Fruit fly (Drosophila melanogaster) whole organism, embryonic: ENCODE measurements around the gene CG33489.

ENCODE experiments used
- Asciz ChIP-seq: fragments of 200-800 bp; sonication (Bioruptor generic); optimal IDR thresholded peaks from 2 replicates; lab custom pipeline; 2017; ENCODE audit warnings: missing biosample characterization, mild to moderate bottlenecking, missing genetic modification characterization, missing genetic modification reagents
- Atf6 ChIP-seq: fragments of 200-800 bp; sonication (Bioruptor generic); IDR thresholded peaks from 2 replicates; pipeline ENCODE4 v1.3.6; 2022; ENCODE audit warnings: missing biosample characterization, missing genetic modification characterization
- BEAF-32 ChIP-seq: fragments of 200-800 bp; sonication (Bioruptor generic); optimal IDR thresholded peaks from 3 replicates; lab custom pipeline; 2017; ENCODE audit warnings: missing biosample characterization, missing genetic modification characterization, mild to moderate bottlenecking, moderate library complexity, missing genetic modification reagents
- CG10366 ChIP-seq: fragments of 200-800 bp; sonication (Bioruptor generic); IDR thresholded peaks from 2 replicates; pipeline ENCODE4 v1.3.6; 2022; ENCODE audit warnings: missing biosample characterization, missing genetic modification characterization
- CG12236 ChIP-seq: fragments of 200-800 bp; sonication (Bioruptor generic); optimal IDR thresholded peaks from 2 replicates; lab custom pipeline; 2016; ENCODE audit warnings: missing biosample characterization, missing genetic modification characterization
- CG12659 ChIP-seq: fragments of 200-800 bp; sonication (Bioruptor generic); optimal IDR thresholded peaks from 3 replicates; lab custom pipeline; 2017; ENCODE audit warnings: mild to moderate bottlenecking, missing biosample characterization, missing genetic modification reagents, missing genetic modification characterization
- CG13287 ChIP-seq: fragments of 200-800 bp; sonication (Bioruptor generic); IDR thresholded peaks from 2 replicates; pipeline ENCODE4 v1.3.6; 2022; ENCODE audit warnings: missing biosample characterization, missing genetic modification characterization; ENCODE audit not compliant: partially characterized antibody
- CG13624 ChIP-seq: fragments of 200-800 bp; sonication (Bioruptor generic); optimal IDR thresholded peaks from 2 replicates; lab custom pipeline; 2016; ENCODE audit warnings: missing biosample characterization, missing genetic modification characterization
- CG15269 ChIP-seq: fragments of 200-800 bp; sonication (Bioruptor generic); optimal IDR thresholded peaks from 2 replicates; lab custom pipeline; 2018; ENCODE audit warnings: missing biosample characterization, mild to moderate bottlenecking, missing genetic modification characterization, moderate library complexity
- CG1529 ChIP-seq: fragments of 200-800 bp; sonication (Bioruptor generic); optimal IDR thresholded peaks from 3 replicates; lab custom pipeline; 2018; ENCODE audit warnings: missing biosample characterization, missing genetic modification characterization
- CG16813 ChIP-seq: fragments of 200-800 bp; sonication (Bioruptor generic); IDR thresholded peaks from 3 replicates; pipeline ENCODE4 v1.3.6; 2022; ENCODE audit warnings: missing biosample characterization, missing genetic modification characterization; ENCODE audit not compliant: partially characterized antibody
- CG16863 ChIP-seq: fragments of 200-800 bp; sonication (Bioruptor generic); optimal IDR thresholded peaks from 3 replicates; lab custom pipeline; 2016; ENCODE audit warnings: missing biosample characterization, missing genetic modification characterization
- CG17912 ChIP-seq: fragments of 200-800 bp; sonication (Bioruptor generic); optimal IDR thresholded peaks from 2 replicates; lab custom pipeline; 2018; ENCODE audit warnings: missing biosample characterization, mild to moderate bottlenecking, missing genetic modification characterization
- CG2199 ChIP-seq: fragments of 200-800 bp; sonication (Bioruptor generic); IDR thresholded peaks from 3 replicates; pipeline ENCODE4 v1.3.6; 2022; ENCODE audit warnings: missing biosample characterization, missing genetic modification characterization
- CG30431 ChIP-seq: fragments of 200-800 bp; sonication (Bioruptor generic); optimal IDR thresholded peaks from 2 replicates; lab custom pipeline; 2017; ENCODE audit warnings: missing biosample characterization, missing genetic modification characterization
- CG4360 ChIP-seq: fragments of 200-800 bp; sonication (Bioruptor generic); IDR thresholded peaks from 2 replicates; pipeline ENCODE4 v1.3.6; 2022; ENCODE audit warnings: missing biosample characterization, missing genetic modification characterization
- CG4424 ChIP-seq: fragments of 200-800 bp; sonication (Bioruptor generic); optimal IDR thresholded peaks from 3 replicates; lab custom pipeline; 2016; ENCODE audit warnings: missing biosample characterization, missing genetic modification characterization
- CG4617 ChIP-seq: fragments of 200-800 bp; sonication (Bioruptor generic); optimal IDR thresholded peaks from 3 replicates; lab custom pipeline; 2016; ENCODE audit warnings: missing biosample characterization, missing genetic modification characterization, borderline replicate concordance
- CG5953 ChIP-seq: fragments of 200-800 bp; sonication (Bioruptor generic); IDR thresholded peaks from 2 replicates; pipeline ENCODE4 v1.3.6; 2022; ENCODE audit warnings: missing biosample characterization, missing genetic modification characterization
- CG7556 ChIP-seq: fragments of 200-800 bp; sonication (Bioruptor generic); optimal IDR thresholded peaks from 2 replicates; lab custom pipeline; 2017; ENCODE audit warnings: missing biosample characterization, mild to moderate bottlenecking, missing genetic modification characterization
- CG7987 ChIP-seq: fragments of 200-800 bp; sonication (Bioruptor generic); optimal IDR thresholded peaks from 2 replicates; lab custom pipeline; 2018; ENCODE audit warnings: missing biosample characterization, mild to moderate bottlenecking, missing genetic modification characterization, moderate library complexity
- CG9797 ChIP-seq: fragments of 200-800 bp; sonication (Bioruptor generic); optimal IDR thresholded peaks from 3 replicates; lab custom pipeline; 2018; ENCODE audit warnings: missing biosample characterization, mild to moderate bottlenecking, missing genetic modification characterization
- CHES-1-like ChIP-seq: fragments of 200-800 bp; sonication (Bioruptor generic); optimal IDR thresholded peaks from 2 replicates; lab custom pipeline; 2016; ENCODE audit warnings: missing biosample characterization, missing genetic modification characterization
- Fer3 ChIP-seq: fragments of 200-800 bp; sonication (Bioruptor generic); optimal IDR thresholded peaks from 2 replicates; lab custom pipeline; 2018; ENCODE audit warnings: missing biosample characterization, mild to moderate bottlenecking, missing genetic modification characterization, moderate library complexity
- H15 ChIP-seq: fragments of 200-800 bp; sonication (Bioruptor generic); IDR thresholded peaks from 3 replicates; pipeline ENCODE4 v1.3.6; 2022; ENCODE audit warnings: missing biosample characterization, missing genetic modification characterization
- HHEX ChIP-seq: fragments of 200-800 bp; sonication (Bioruptor generic); optimal IDR thresholded peaks from 3 replicates; lab custom pipeline; 2017; ENCODE audit warnings: missing biosample characterization, mild to moderate bottlenecking, missing genetic modification characterization, missing genetic modification reagents
- MBD-R2 ChIP-seq: fragments of 200-800 bp; sonication (Bioruptor generic); IDR thresholded peaks from 2 replicates; pipeline ENCODE4 v1.3.6; 2022; ENCODE audit warnings: missing biosample characterization, missing genetic modification characterization
- Ravus ChIP-seq: fragments of 200-800 bp; sonication (Bioruptor generic); IDR thresholded peaks from 2 replicates; pipeline ENCODE4 v1.3.6; 2022; ENCODE audit warnings: missing biosample characterization, missing genetic modification characterization
- Trl ChIP-seq, 3 experiments: fragments of >200 bp in 2 of 3; fragments of 200-800 bp in 1 of 3; sonication (Bioruptor generic) in 1 of 3; optimal IDR thresholded peaks; 2 replicates in 1 of 3; 3 replicates in 2 of 3; lab custom pipeline; 2016 to 2017; ENCODE audit warnings: missing biosample characterization in 1 of 3, missing genetic modification characterization in 1 of 3
- YL-1 ChIP-seq: fragments of 200-800 bp; sonication (Bioruptor generic); optimal IDR thresholded peaks from 3 replicates; lab custom pipeline; 2017; ENCODE audit warnings: missing biosample characterization, mild to moderate bottlenecking, missing genetic modification characterization
- ac ChIP-seq: fragments of 200-800 bp; sonication (Bioruptor generic); optimal IDR thresholded peaks from 3 replicates; lab custom pipeline; 2017; ENCODE audit warnings: missing biosample characterization, mild to moderate bottlenecking, missing genetic modification characterization
- btn ChIP-seq: fragments of 200-800 bp; sonication (Bioruptor generic); optimal IDR thresholded peaks from 2 replicates; lab custom pipeline; 2016; ENCODE audit warnings: missing biosample characterization, missing genetic modification characterization
- ci ChIP-seq: fragments of 200-800 bp; sonication (Bioruptor generic); IDR thresholded peaks from 3 replicates; pipeline ENCODE4 v1.3.6; 2022; ENCODE audit warnings: missing biosample characterization, missing genetic modification characterization
- cwo ChIP-seq: fragments of 200-800 bp; sonication (Bioruptor generic); optimal IDR thresholded peaks from 3 replicates; lab custom pipeline; 2017; ENCODE audit warnings: missing biosample characterization, missing genetic modification characterization, mild to moderate bottlenecking, moderate library complexity, missing genetic modification reagents
- dmrt99B ChIP-seq: fragments of 200-800 bp; sonication (Bioruptor generic); optimal IDR thresholded peaks from 2 replicates; lab custom pipeline; 2018; ENCODE audit warnings: missing biosample characterization, mild to moderate bottlenecking, missing genetic modification characterization, moderate library complexity
- fd102C ChIP-seq: fragments of 200-800 bp; sonication (Bioruptor generic); optimal IDR thresholded peaks from 2 replicates; lab custom pipeline; 2018; ENCODE audit warnings: missing biosample characterization, mild to moderate bottlenecking, missing genetic modification characterization, moderate library complexity
- fd96Cb ChIP-seq: fragments of 200-800 bp; sonication (Bioruptor generic); optimal IDR thresholded peaks from 2 replicates; lab custom pipeline; 2018; ENCODE audit warnings: missing biosample characterization, mild to moderate bottlenecking, missing genetic modification characterization, moderate library complexity
- her ChIP-seq: fragments of 200-800 bp; sonication (Bioruptor generic); optimal IDR thresholded peaks from 2 replicates; lab custom pipeline; 2016; ENCODE audit warnings: missing biosample characterization, missing genetic modification characterization
- nau ChIP-seq: fragments of 200-800 bp; sonication (Bioruptor generic); optimal IDR thresholded peaks from 3 replicates; lab custom pipeline; 2017; ENCODE audit warnings: missing biosample characterization, mild to moderate bottlenecking, missing genetic modification characterization, missing genetic modification reagents
- pho ChIP-seq: fragments of 200-800 bp; sonication (Bioruptor generic); optimal IDR thresholded peaks from 2 replicates; lab custom pipeline; 2016; ENCODE audit warnings: missing biosample characterization, missing genetic modification characterization
- sim ChIP-seq: fragments of 200-800 bp; sonication (Bioruptor generic); IDR thresholded peaks from 2 replicates; pipeline ENCODE4 v1.3.6; 2022; ENCODE audit warnings: missing biosample characterization, missing genetic modification characterization
- slp2 ChIP-seq: fragments of 200-800 bp; sonication (Bioruptor generic); optimal IDR thresholded peaks from 2 replicates; lab custom pipeline; 2016; ENCODE audit warnings: missing biosample characterization, missing genetic modification characterization
- so ChIP-seq: fragments of 200-800 bp; sonication (Bioruptor generic); IDR thresholded peaks from 3 replicates; pipeline ENCODE4 v1.3.6; 2022; ENCODE audit warnings: missing biosample characterization, missing genetic modification characterization
- sr ChIP-seq: fragments of 200-800 bp; sonication (Bioruptor generic); IDR thresholded peaks from 3 replicates; pipeline ENCODE4 v1.3.6; 2022; ENCODE audit warnings: missing biosample characterization, missing genetic modification characterization
- ssp ChIP-seq: fragments of 200-800 bp; sonication (Bioruptor generic); IDR thresholded peaks from 2 replicates; pipeline ENCODE4 v1.3.6; 2022; ENCODE audit warnings: missing biosample characterization, missing genetic modification characterization
- tap ChIP-seq: fragments of 200-800 bp; optimal IDR thresholded peaks from 3 replicates; lab custom pipeline; 2019; ENCODE audit warnings: missing biosample characterization, mild to moderate bottlenecking, missing genetic modification characterization, moderate library complexity
- z ChIP-seq: fragments of 200-800 bp; sonication (Bioruptor generic); IDR thresholded peaks from 3 replicates; pipeline ENCODE4 v1.3.6; 2022; ENCODE audit warnings: missing biosample characterization, missing genetic modification characterization
- zen2 ChIP-seq: fragments of 200-800 bp; sonication (Bioruptor generic); IDR thresholded peaks from 3 replicates; pipeline ENCODE4 v1.3.6; 2022; ENCODE audit warnings: missing biosample characterization, missing genetic modification characterization; ENCODE audit not compliant: partially characterized antibody

CG33489 gene

DNA sequence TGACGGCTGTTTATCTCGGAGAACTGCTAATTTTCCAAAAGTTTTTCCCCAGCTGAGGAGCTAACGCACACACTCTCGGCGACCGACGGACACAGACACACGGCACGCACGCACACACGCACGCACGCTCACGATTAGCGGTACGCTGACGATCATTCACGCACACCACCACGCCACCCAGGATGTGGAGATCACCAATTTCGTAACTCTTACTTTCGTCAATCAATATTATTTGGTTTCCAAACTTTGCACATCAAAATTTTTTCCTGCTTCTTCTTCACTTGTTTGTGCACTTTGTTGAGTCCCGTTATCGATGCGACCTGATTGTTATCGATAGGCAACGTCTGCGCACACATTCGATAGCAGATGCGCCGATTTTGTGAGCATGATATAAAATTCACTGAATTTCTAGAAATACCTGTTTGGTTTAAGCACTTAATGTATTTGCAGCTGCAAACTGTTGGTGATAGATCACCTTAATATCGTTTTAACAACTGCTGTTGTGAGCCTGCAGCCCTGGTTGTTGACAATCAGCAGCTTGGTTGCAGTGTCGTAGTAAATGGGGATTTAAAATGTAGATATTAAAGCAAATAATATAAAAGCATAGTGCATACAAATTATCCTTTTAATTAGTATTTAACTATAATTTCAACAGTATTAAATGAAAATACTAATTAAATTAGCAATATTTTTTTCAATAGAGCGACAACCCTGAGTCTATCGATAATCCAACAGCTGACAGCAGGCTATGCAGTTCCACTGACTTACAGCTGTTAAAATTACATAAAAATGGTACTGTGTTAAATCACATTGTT is 14.7 kb downstream of the CG33489 start, which contains the start of the genes CG7394 and Mob2 (continued):
- TF ChIP-seq CG12659 (GFP tag; lab: Kevin White, UChicago) (peak; percentile 92), CG17912 (GFP tag; lab: Kevin White, UChicago) (peak; percentile 52), CG9797 (GFP tag; lab: Kevin White, UChicago) (peak; percentile 60), sr (GFP tag; lab: Robert Waterston, UW) (peak; percentile 51; the same call in 1 of the 3 replicates), fd102C (GFP tag; lab: Kevin White, UChicago) (no peak), CG5953 (GFP tag; lab: Robert Waterston, UW) (peak; percentile 82), Trl (optimal IDR thresholded peaks at IDR 0.05; lab: Kevin White, UChicago) (peak in 1 of 2 experiments; percentile 55), Trl (GFP tag; optimal IDR thresholded peaks at IDR 0.05; lab: Kevin White, UChicago) (peak; percentile 82), YL-1 (peak; percentile 64), Asciz (GFP tag; lab: Kevin White, UChicago) (peak; percentile 57), CG15269 (tag; lab: Kevin White, UChicago) (peak; percentile 93), so (peak; percentile 79; the same call in 2 of the 3 replicates), slp2 (peak; percentile 79), pho (GFP tag; lab: Kevin White, UChicago) (peak; percentile 87), CG10366 (GFP tag; lab: Robert Waterston, UW) (peak; percentile 93), CG13624 (GFP tag; lab: Kevin White, UChicago) (peak; percentile 81), CG2199 (GFP tag; lab: Robert Waterston, UW) (no peak), CG4424 (peak; percentile 88), CHES-1-like (GFP tag; lab: Kevin White, UChicago) (peak; percentile 88), dmrt99B (peak; percentile 83), BEAF-32 (GFP tag; lab: Kevin White, UChicago) (peak; percentile 91), z (GFP tag; lab: Robert Waterston, UW) (peak; percentile 62; the same call in 2 of the 3 replicates), CG1529 (GFP tag; lab: Kevin White, UChicago) (peak; percentile 63), ci (GFP tag; lab: Robert Waterston, UW) (peak; percentile 88), ssp (GFP tag; lab: Robert Waterston, UW) (peak; percentile 77), CG4617 (GFP tag; lab: Kevin White, UChicago) (peak; percentile 85), btn (GFP tag; lab: Kevin White, UChicago) (peak; percentile 67), CG16863 (GFP tag; lab: Kevin White, UChicago) (peak; percentile 73), HHEX (GFP tag; lab: Kevin White, UChicago) (peak; percentile 80), CG30431 (peak; percentile 65), cwo (GFP tag; lab: Kevin White, UChicago) (peak; percentile 78), her (GFP tag; lab: Kevin White, UChicago) (peak; percentile 46), tap (tag; lab: Kevin White, UChicago) (peak; percentile 91), sim (peak; percentile 59; the same call in 1 of the 2 replicates), CG4360 (GFP tag; lab: Robert Waterston, UW) (peak; percentile 63), CG13287 (GFP tag; lab: Robert Waterston, UW) (peak; percentile 92), CG16813 (GFP tag; lab: Robert Waterston, UW) (peak; percentile 89), Ravus (GFP tag; lab: Robert Waterston, UW) (peak; percentile 59), Atf6 (peak; percentile 94), Fer3 (tag; lab: Kevin White, UChicago) (peak; percentile 86), fd96Cb (tag; lab: Kevin White, UChicago) (peak; percentile 87), ac (peak; percentile 15), CG7987 (GFP tag; lab: Kevin White, UChicago) (peak; percentile 75), H15 (GFP tag; lab: Robert Waterston, UW) (peak; percentile 88), MBD-R2 (GFP tag; lab: Robert Waterston, UW) (peak; percentile 81), CG7556 (GFP tag; lab: Kevin White, UChicago) (peak; percentile 85), zen2 (GFP tag; lab: Robert Waterston, UW) (no peak; the same call in 2 of the 3 replicates), CG12236 (peak; percentile 57), nau (peak; percentile 63)
